Worm (Caenorhabditis elegans) whole organism, L1 larva: ENCODE data around the gene pqn-35.

Source experiments
- C16A3.4 ChIP-seq: fragments of 150-350 bp; optimal IDR thresholded peaks from 2 replicates; lab custom pipeline; 2014; ENCODE audit warnings: missing biosample characterization, missing genetic modification characterization
- aly-2 ChIP-seq: fragments of 150-350 bp; optimal IDR thresholded peaks from 2 replicates; lab custom pipeline; 2014; ENCODE audit warnings: missing biosample characterization, missing genetic modification characterization
- ceh-8 ChIP-seq: fragments of 200-800 bp; sonication (Bioruptor generic); optimal IDR thresholded peaks from 2 replicates; lab custom pipeline; 2018; ENCODE audit warnings: mild to moderate bottlenecking, missing genetic modification characterization, moderate library complexity, missing compliant biosample characterization
- ceh-88 ChIP-seq: fragments of 200-800 bp; sonication (Bioruptor generic); IDR thresholded peaks from 2 replicates; pipeline ENCODE4 v1.3.6; 2022; ENCODE audit warnings: missing genetic modification characterization, missing compliant biosample characterization
- ceh-90 ChIP-seq: sonication (generic microtip); optimal IDR thresholded peaks from 2 replicates; lab custom pipeline; 2016; ENCODE audit warnings: missing genetic modification characterization, missing compliant biosample characterization
- dpl-1 ChIP-seq, 3 experiments: fragments of 150-350 bp in 2 of 3; sonication (generic microtip) in 1 of 3; optimal IDR thresholded peaks; 2 replicates each; lab custom pipeline; 2014 to 2017; ENCODE audit warnings: missing biosample characterization in 3 of 3, missing genetic modification characterization in 3 of 3, missing genetic modification reagents in 3 of 3
- dsc-1 ChIP-seq: sonication (generic microtip); optimal IDR thresholded peaks from 2 replicates; lab custom pipeline; 2016; ENCODE audit warnings: mild to moderate bottlenecking, missing genetic modification characterization, missing compliant biosample characterization
- efl-1 ChIP-seq, 4 experiments: fragments of 150-350 bp; optimal IDR thresholded peaks in 3 of 4; peaks in 1 of 4; 1 replicate in 1 of 4; 2 replicates in 3 of 4; lab custom pipeline; 2014; ENCODE audit warnings: missing biosample characterization in 2 of 4, missing genetic modification characterization in 2 of 4, missing genetic modification reagents in 2 of 4
- egl-27 ChIP-seq, 2 experiments: fragments of 150-350 bp in 1 of 2; sonication (generic microtip); optimal IDR thresholded peaks; 3 replicates each; lab custom pipeline; 2017 to 2018; ENCODE audit warnings: missing biosample characterization in 2 of 2, missing genetic modification characterization in 2 of 2, missing genetic modification reagents in 2 of 2
- elt-2 ChIP-seq: sonication (generic microtip); optimal IDR thresholded peaks from 2 replicates; lab custom pipeline; 2016; ENCODE audit warnings: missing genetic modification characterization, mild to moderate bottlenecking, inconsistent platforms, missing compliant biosample characterization, missing genetic modification reagents
- fkh-4 ChIP-seq: sonication (generic microtip); optimal IDR thresholded peaks from 2 replicates; lab custom pipeline; 2016; ENCODE audit warnings: missing compliant biosample characterization, missing genetic modification characterization, borderline replicate concordance
- fkh-8 ChIP-seq: sonication (generic microtip); optimal IDR thresholded peaks from 2 replicates; lab custom pipeline; 2016; ENCODE audit warnings: mild to moderate bottlenecking, missing genetic modification characterization, missing compliant biosample characterization
- fos-1 ChIP-seq: fragments of 150-350 bp; optimal IDR thresholded peaks from 2 replicates; lab custom pipeline; 2014; ENCODE audit warnings: missing biosample characterization, missing genetic modification characterization
- hlh-17 ChIP-seq: fragments of 200-800 bp; sonication (Bioruptor generic); optimal IDR thresholded peaks from 2 replicates; lab custom pipeline; 2018; ENCODE audit warnings: missing genetic modification characterization, mild to moderate bottlenecking, missing compliant biosample characterization, moderate library complexity, borderline replicate concordance
- hlh-4 ChIP-seq: sonication (generic microtip); optimal IDR thresholded peaks from 2 replicates; lab custom pipeline; 2016; ENCODE audit warnings: mild to moderate bottlenecking, missing genetic modification characterization, missing compliant biosample characterization
- jun-1 ChIP-seq: fragments of 150-350 bp; optimal IDR thresholded peaks from 2 replicates; lab custom pipeline; 2014; ENCODE audit warnings: missing biosample characterization, missing genetic modification reagents, missing genetic modification characterization
- lin-13 ChIP-seq: fragments of 150-350 bp; optimal IDR thresholded peaks from 2 replicates; lab custom pipeline; 2014; ENCODE audit warnings: missing biosample characterization, missing genetic modification reagents, missing genetic modification characterization
- lin-14 ChIP-seq: fragments of 200-800 bp; sonication (Bioruptor generic); optimal IDR thresholded peaks from 2 replicates; lab custom pipeline; 2018; ENCODE audit warnings: mild to moderate bottlenecking, missing genetic modification characterization, moderate library complexity, missing compliant biosample characterization
- lin-35 ChIP-seq, 2 experiments: fragments of 150-350 bp; optimal IDR thresholded peaks; 2 replicates each; lab custom pipeline; 2014; ENCODE audit warnings: missing biosample characterization in 2 of 2, missing genetic modification characterization in 2 of 2, missing genetic modification reagents in 2 of 2
- mep-1 ChIP-seq: fragments of 150-350 bp; optimal IDR thresholded peaks from 2 replicates; lab custom pipeline; 2014; ENCODE audit warnings: missing biosample characterization, missing genetic modification characterization
- nhr-19 ChIP-seq: fragments of 200-800 bp; sonication (Bioruptor generic); conservative IDR thresholded peaks from 2 replicates; pipeline ENCODE4 v1.3.6; 2022; ENCODE audit warnings: missing genetic modification characterization, missing compliant biosample characterization
- nhr-20 ChIP-seq: sonication (generic microtip); optimal IDR thresholded peaks from 2 replicates; lab custom pipeline; 2016; ENCODE audit warnings: mild to moderate bottlenecking, missing genetic modification characterization, missing compliant biosample characterization
- nhr-28 ChIP-seq: fragments of 150-350 bp; optimal IDR thresholded peaks from 2 replicates; lab custom pipeline; 2014; ENCODE audit warnings: missing biosample characterization, missing genetic modification characterization
- nhr-71 ChIP-seq: sonication (generic microtip); optimal IDR thresholded peaks from 2 replicates; lab custom pipeline; 2016; ENCODE audit warnings: mild to moderate bottlenecking, missing genetic modification characterization, moderate library complexity, missing compliant biosample characterization
- nhr-77 ChIP-seq: fragments of 150-350 bp; optimal IDR thresholded peaks from 2 replicates; lab custom pipeline; 2014; ENCODE audit warnings: missing biosample characterization, missing genetic modification characterization
- pag-3 ChIP-seq: sonication (generic microtip); optimal IDR thresholded peaks from 2 replicates; lab custom pipeline; 2017; ENCODE audit warnings: missing genetic modification characterization, mild to moderate bottlenecking, missing compliant biosample characterization, antibody characterized with exemption, borderline replicate concordance; ENCODE audit not compliant: insufficient read depth
- pax-3 ChIP-seq: fragments of 200-800 bp; sonication (Bioruptor generic); optimal IDR thresholded peaks from 2 replicates; lab custom pipeline; 2018; ENCODE audit warnings: mild to moderate bottlenecking, missing genetic modification characterization, moderate library complexity, missing compliant biosample characterization
- rnt-1 ChIP-seq: sonication (generic microtip); optimal IDR thresholded peaks from 2 replicates; lab custom pipeline; 2016; ENCODE audit warnings: mild to moderate bottlenecking, missing genetic modification characterization, moderate library complexity, missing compliant biosample characterization
- skn-1 ChIP-seq: fragments of 150-350 bp; optimal IDR thresholded peaks from 2 replicates; lab custom pipeline; 2014; ENCODE audit warnings: missing biosample characterization, missing genetic modification characterization
- snu-23 ChIP-seq: sonication (generic microtip); optimal IDR thresholded peaks from 2 replicates; lab custom pipeline; 2016; ENCODE audit warnings: missing genetic modification characterization, missing compliant biosample characterization
- tlp-1 ChIP-seq: fragments of 150-350 bp; optimal IDR thresholded peaks from 2 replicates; lab custom pipeline; 2014; ENCODE audit warnings: missing biosample characterization, missing genetic modification characterization
- unc-130 ChIP-seq: fragments of 150-350 bp; optimal IDR thresholded peaks from 2 replicates; lab custom pipeline; 2017; ENCODE audit warnings: missing biosample characterization, missing genetic modification characterization, inconsistent platforms
- unc-30 ChIP-seq: sonication (generic microtip); optimal IDR thresholded peaks from 2 replicates; lab custom pipeline; 2017; ENCODE audit warnings: missing biosample characterization, missing genetic modification characterization
- unc-62 ChIP-seq: fragments of 150-350 bp; optimal IDR thresholded peaks from 2 replicates; lab custom pipeline; 2014; ENCODE audit warnings: missing biosample characterization, missing genetic modification reagents, missing genetic modification characterization
- zag-1 ChIP-seq: fragments of 150-350 bp; optimal IDR thresholded peaks from 2 replicates; lab custom pipeline; 2014; ENCODE audit warnings: missing biosample characterization, missing genetic modification characterization

Gene pqn-35

ce11 chrII:4657370-4657769 is 44.6 kb downstream of the pqn-35 start:
- TF ChIP-seq efl-1 (optimal IDR thresholded peaks at IDR 0.05; lab: Kevin White, UChicago), result no peak
- TF ChIP-seq efl-1 (GFP tag; optimal IDR thresholded peaks at IDR 0.05 in 1 of 2; lab: Kevin White, UChicago), result peak in 1 of 2 experiments; percentile 2
- no peak for TF ChIP-seq C16A3.4 (tag; lab: Kevin White, UChicago)
- TF ChIP-seq tlp-1 (tag; lab: Kevin White, UChicago), result no peak
- peak; percentile 80 for TF ChIP-seq elt-2 (tag; lab: Kevin White, UChicago)
- TF ChIP-seq lin-14, result no peak

DNA sequence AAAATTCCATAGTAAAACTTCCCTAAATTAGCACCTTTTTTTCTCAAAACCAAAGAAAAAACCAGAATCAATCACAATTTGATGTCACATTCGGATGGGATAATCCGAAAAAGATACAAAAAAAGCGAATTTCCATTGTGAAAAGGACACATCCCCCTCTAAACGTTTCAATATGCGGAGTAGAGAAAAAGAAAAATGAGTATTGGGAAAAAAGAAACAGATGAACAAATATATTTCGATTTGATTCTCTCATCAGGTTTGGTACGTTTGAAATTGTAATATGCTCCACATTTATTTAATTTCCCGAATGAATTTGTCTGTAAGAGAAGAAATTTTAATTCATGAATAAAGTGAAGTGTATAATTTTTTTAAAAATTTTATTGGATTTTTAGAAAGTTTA is 45.5 kb downstream of the pqn-35 start:
- TF ChIP-seq rnt-1 (tag; lab: Kevin White, UChicago), result no peak
- TF ChIP-seq dsc-1 (tag; lab: Kevin White, UChicago), result peak; percentile 91
- peak; percentile 67 for TF ChIP-seq fkh-4 (tag; lab: Kevin White, UChicago)
- no peak for TF ChIP-seq ceh-88 (GFP tag; lab: Robert Waterston, UW)

- TF ChIP-seq fkh-8 (tag; lab: Kevin White, UChicago), result no peak
- TF ChIP-seq unc-62 (GFP tag; lab: Kevin White, UChicago), result no peak
- TF ChIP-seq nhr-28 (tag; lab: Kevin White, UChicago), result no peak
- no peak for TF ChIP-seq egl-27 (tag; optimal IDR thresholded peaks at IDR 0.05; lab: Kevin White, UChicago)
- TF ChIP-seq, all 84 proteins: peak for 0
These were observed 48.5 kb downstream of the pqn-35 start, which contains the start of gene T05A7.13 for ce11 chrII:4661278-4661677. Gene T05A7.13 (minus strand): TSS chrII:4661378.

ce11 chrII:4663186-4663585 is 50.4 kb downstream of the pqn-35 start, which contains the start of gene T05A7.12:
Gene T05A7.12 (minus strand): TSS chrII:4663286.
- TF ChIP-seq ceh-8 (GFP tag; lab: Kevin White, UChicago) (peak; percentile 56), nhr-19 (GFP tag; lab: Robert Waterston, UW) (no peak), zag-1 (tag; lab: Kevin White, UChicago) (no peak), jun-1 (tag; lab: Kevin White, UChicago) (no peak), dpl-1 (GFP tag; optimal IDR thresholded peaks at IDR 0.05; lab: Kevin White, UChicago) (no peak), efl-1 (optimal IDR thresholded peaks at IDR 0.05; lab: Kevin White, UChicago) (no peak), efl-1 (GFP tag; optimal IDR thresholded peaks at IDR 0.05 in 1 of 2; lab: Kevin White, UChicago) (no peak)

- no peak for TF ChIP-seq skn-1 (tag; lab: Kevin White, UChicago)
- TF ChIP-seq efl-1 (optimal IDR thresholded peaks at IDR 0.05; lab: Kevin White, UChicago), result no peak
- peak in 1 of 2 experiments; percentile 68 for TF ChIP-seq efl-1 (GFP tag; optimal IDR thresholded peaks at IDR 0.05 in 1 of 2; lab: Kevin White, UChicago)
These were observed 52.6 kb downstream of the pqn-35 start, which contains the start of gene T05A7.11 for ce11 chrII:4665359-4665758. Gene T05A7.11 (minus strand): TSS chrII:4665459.

ce11 chrII:4667572-4667971 is 54.8 kb downstream of the pqn-35 start, which contains the start of gene fut-5:
Gene fut-5 (minus strand): TSS chrII:4667672.
- TF ChIP-seq unc-30 (tag; lab: Kevin White, UChicago) (no peak), fkh-4 (tag; lab: Kevin White, UChicago) (no peak), unc-130 (tag; lab: Kevin White, UChicago) (no peak), nhr-71 (tag; lab: Kevin White, UChicago) (no peak), nhr-77 (tag; lab: Kevin White, UChicago) (no peak), ceh-8 (GFP tag; lab: Kevin White, UChicago) (no peak), pag-3 (tag; lab: Kevin White, UChicago) (no peak), skn-1 (tag; lab: Kevin White, UChicago) (no peak), fos-1 (no peak), dsc-1 (tag; lab: Kevin White, UChicago) (no peak), hlh-17 (GFP tag; lab: Kevin White, UChicago) (no peak)

ce11 chrII:4671692-4672091 is 58.9 kb downstream of the pqn-35 start, which contains the start of gene T05A7.6:
Gene T05A7.6 (minus strand): TSS chrII:4671792.
- TF ChIP-seq nhr-20 (no peak), pax-3 (tag; lab: Kevin White, UChicago) (no peak), hlh-4 (no peak), jun-1 (tag; lab: Kevin White, UChicago) (no peak), snu-23 (GFP tag; lab: Kevin White, UChicago) (no peak), aly-2 (tag; lab: Kevin White, UChicago) (no peak), ceh-90 (no peak), lin-35 (GFP tag; optimal IDR thresholded peaks at IDR 0.05; lab: Kevin White, UChicago) (no peak), mep-1 (tag; lab: Kevin White, UChicago) (no peak), lin-13 (GFP tag; lab: Kevin White, UChicago) (no peak)
